Fruit fly (Drosophila melanogaster): ENCODE data around the gene dpr10.

dpr10 gene

DNA sequence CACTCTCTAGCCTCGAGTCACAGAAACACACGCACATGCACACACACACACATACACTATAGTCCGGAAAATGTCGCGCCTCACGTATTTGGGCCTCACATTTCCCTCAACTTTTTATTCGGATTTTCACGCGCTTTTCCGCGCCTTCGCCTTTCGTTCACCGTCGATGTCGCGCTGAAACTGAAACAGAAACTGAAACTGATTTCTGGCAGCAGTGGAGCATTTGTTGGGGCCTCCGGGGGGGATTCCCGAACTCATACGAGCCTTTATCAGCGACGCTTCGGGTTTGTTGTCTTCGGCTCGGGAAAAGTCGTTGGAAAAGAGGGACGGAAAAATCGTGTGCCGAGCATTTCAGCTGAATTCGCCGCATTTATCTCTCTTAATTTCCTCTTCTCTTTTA lies at the start of gene dpr10:
dpr10 (minus strand) TSS at position 185 of the 400 bp plus-strand sequence.
- no peak for TF ChIP-seq noc (tag; optimal IDR thresholded peaks at IDR 0.05)

DNA sequence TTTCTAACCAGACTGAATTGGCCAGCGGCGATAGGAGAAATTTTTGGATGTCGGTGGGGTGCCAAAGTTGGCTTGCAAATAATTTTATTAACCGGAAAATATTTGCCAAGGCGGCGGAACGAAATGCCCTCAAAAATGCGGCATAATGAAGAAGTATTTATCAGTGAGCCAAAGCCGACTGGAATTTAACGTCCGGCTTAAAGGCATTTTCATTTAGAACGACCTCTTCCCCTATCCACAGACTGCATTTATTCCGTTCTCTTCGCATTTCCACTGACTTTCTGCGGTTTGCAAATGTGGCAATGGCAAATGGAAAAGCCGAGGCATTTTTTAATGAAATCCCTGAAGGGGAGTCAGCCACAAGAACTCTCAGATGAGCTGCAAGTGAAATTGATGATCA lies 47.1 kb upstream of the dpr10 start:
- no peak for TF ChIP-seq noc (tag; optimal IDR thresholded peaks at IDR 0.05)

dm6 chr3L:10230542-10230941 lies 44.6 kb upstream of the dpr10 start:
- TF ChIP-seq noc (tag; optimal IDR thresholded peaks at IDR 0.05), result no peak

- TF ChIP-seq noc (tag; optimal IDR thresholded peaks at IDR 0.05), result no peak
Measured at dm6 chr3L:10227094-10227493, 41.2 kb upstream of the dpr10 start.

DNA sequence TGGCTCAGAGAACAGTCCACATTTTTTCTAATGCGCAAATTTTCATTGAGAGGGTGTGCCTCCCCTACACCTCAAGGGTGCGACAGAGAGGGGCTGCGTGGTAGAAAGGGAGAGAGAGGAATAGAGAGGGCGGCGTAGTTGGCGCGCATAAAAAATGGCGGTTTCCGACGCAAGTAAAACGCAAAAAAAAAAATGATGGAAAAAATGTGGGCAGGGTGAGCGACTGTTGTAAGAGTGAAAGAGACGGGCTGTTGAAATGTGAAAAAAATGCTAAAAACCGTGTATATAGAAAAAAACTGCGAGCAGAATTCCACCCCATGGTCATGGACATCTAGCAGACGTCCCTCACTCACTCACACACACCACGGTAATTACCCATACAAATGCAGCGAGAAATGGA lies 40.1 kb upstream of the dpr10 start:
- no peak for TF ChIP-seq noc (tag; optimal IDR thresholded peaks at IDR 0.05)

dm6 chr3L:10225214-10225729 lies 39.4 kb upstream of the dpr10 start, which contains the start of gene scramb1:
Gene scramb1 (minus strand): TSS chr3L:10225240.
- no peak for TF ChIP-seq noc (tag; optimal IDR thresholded peaks at IDR 0.05)

DNA sequence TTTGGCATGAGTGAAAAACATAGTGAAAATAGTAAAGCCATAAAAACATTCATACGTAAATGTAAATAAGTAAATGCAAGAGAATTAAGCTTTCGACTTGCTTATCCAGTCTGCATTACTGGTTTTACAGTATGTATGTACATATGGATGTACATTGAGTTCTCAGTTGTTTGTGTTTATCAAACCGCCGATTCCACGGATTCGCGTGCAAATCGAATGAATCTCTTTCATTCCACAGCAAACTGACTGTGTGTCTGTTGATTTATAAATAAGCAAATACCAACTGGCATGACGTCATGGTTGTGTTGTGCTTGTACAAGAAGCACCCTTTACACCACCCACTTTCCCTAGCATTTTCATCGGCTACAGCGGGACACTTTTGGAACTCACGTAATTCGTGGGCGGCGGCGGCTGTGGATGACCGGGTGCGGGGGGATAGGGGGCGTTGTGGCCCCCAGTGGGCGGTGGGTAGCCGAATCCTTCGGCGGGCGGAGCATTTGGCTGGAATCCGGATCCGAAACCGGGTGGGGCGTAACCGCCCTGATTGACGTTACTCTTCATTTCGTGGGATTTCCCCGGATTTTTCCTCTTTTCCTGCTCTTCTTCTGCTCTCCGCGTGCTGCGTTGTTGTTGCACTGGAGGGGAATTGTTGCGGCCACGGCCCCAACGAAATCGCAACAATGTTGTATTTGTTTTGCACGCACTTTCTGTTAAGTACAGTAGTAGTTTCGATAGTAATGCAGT lies 38.7 kb upstream of the dpr10 start:
- TF ChIP-seq noc (tag; optimal IDR thresholded peaks at IDR 0.05), result no peak

DNA sequence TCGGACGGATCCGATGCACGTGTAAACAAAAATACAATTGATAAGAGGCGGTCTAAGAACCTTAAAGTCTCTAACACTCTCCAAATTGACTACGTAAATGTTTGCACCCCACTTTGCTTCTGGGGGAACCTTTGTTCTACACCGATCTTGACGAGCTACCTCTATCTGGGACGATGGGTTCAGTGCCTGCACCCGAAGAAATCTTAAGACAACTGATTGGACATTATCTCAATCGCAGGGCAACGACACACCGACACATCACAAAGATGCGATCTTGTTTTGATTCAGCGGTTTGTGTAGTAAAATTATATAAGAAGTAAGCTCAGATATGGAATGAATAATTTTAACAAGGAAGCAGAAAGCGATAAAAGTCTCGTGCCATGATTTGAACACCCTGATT lies 37.5 kb upstream of the dpr10 start:
- TF ChIP-seq noc (tag; optimal IDR thresholded peaks at IDR 0.05), result no peak

- no peak for TF ChIP-seq noc (tag; optimal IDR thresholded peaks at IDR 0.05)
Measured at dm6 chr3L:10220064-10220463, 34.2 kb upstream of the dpr10 start, which contains the start of gene CG32055. Gene CG32055 (minus strand): TSS chr3L:10220164.

DNA sequence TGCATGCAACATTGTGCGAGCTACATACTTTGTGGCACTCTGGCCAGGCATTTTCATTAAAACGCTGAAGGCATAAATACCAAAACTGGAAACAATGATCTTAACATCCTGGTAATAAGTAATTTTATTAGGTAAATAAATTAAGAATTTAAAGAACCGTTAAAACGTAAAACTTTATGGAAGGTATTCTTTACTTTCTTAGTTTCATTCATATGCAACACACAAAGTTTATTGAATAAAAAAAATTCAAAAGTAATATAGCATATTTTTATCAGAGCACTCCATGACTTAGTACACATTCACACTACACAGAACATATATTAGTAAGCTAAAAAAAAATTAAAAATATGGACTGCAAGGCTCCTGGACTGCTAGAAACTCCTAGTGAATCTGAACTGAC lies 29.5 kb upstream of the dpr10 start, which contains the start of gene CG8065:
CG8065 (plus strand) TSS at position 301 of the 400 bp plus-strand sequence.
- no peak for TF ChIP-seq noc (tag; optimal IDR thresholded peaks at IDR 0.05)

DNA sequence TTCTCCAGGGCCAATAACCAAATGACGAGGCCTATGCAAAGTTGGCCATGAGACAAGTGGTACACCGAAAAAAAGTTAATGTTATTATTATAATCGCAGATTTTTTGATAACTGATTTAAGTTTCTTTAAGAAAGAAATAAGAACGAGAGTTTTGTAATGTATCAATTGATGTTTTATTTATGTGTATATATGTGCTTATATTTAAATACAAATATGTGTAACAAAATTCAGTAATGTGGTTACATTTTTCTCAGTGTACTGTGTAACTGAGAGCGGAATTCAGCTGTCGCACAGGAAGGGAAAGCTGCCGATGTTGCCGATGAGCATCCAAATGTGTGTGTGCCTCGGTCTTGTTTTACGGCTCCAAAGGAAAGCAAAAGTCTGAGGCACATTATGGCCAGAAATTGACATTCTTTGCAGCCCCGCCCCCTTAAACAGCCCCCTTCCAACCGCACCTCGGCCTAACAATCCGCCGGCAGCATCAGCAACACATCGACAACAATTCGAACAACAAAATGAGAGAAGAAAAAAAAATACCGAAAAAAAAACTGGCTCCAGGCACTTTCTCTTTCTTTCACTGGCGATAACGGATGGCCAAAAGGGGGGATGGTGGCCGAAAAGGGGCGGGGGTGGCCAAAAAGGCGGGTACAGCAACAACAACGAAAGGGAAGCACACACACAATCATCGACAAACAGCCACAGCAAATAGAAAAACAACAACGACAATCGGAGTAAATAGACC lies 20.5 kb upstream of the dpr10 start:
- TF ChIP-seq noc (tag; optimal IDR thresholded peaks at IDR 0.05), result no peak

- no peak for TF ChIP-seq noc (tag; optimal IDR thresholded peaks at IDR 0.05)
Measured at dm6 chr3L:10205823-10206222, 19.9 kb upstream of the dpr10 start.

- no peak for TF ChIP-seq noc (tag; optimal IDR thresholded peaks at IDR 0.05)
Measured at dm6 chr3L:10204669-10205068, 18.8 kb upstream of the dpr10 start.

- TF ChIP-seq noc (tag; optimal IDR thresholded peaks at IDR 0.05), result no peak
Measured at dm6 chr3L:10201655-10202054, 15.7 kb upstream of the dpr10 start, which contains the start of gene ect. Gene ect (minus strand): TSS chr3L:10201837.

DNA sequence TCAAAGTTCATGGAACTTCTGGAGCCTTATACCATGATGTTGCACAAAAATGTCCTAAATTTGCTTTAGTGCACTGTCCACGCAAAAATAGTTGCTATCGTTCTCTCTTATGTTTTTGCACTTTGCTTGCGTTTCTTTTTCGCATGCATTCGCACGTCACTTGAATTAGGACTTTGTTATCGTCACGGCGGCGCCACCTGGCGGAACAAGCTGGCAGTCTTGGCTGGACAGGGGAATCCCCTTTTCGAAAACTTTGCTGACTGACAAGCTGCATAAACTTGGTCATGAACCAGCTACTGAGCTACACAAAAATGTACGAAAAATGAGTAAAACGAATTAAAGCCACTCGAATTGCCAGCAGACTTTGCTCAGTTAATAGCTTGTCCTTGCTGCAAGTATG lies 13.7 kb upstream of the dpr10 start:
- TF ChIP-seq noc (tag; optimal IDR thresholded peaks at IDR 0.05), result no peak

dm6 chr3L:10198571-10198970 lies 12.7 kb upstream of the dpr10 start:
- no peak for TF ChIP-seq noc (tag; optimal IDR thresholded peaks at IDR 0.05)

DNA sequence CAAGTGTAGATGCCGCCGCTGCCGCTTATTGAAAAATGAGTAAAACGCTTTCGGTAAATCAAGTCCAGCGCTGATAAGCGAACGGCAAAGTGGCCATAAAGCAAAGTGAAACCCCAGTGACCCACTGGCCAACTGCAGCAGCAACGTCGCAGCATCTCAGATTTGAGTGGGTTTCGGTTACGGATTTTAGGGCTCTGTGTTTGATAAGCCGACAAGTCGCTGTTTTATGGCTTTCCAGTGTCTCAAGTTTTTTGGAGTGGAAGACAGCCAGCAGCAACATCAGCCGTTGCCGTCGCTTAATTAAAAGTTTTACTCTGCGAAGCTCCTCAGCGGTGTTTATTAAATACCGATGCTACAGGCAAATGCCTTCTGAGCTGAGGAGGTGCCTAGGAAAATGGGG lies 11.5 kb upstream of the dpr10 start:
- no peak for TF ChIP-seq noc (tag; optimal IDR thresholded peaks at IDR 0.05)
